Fruit fly (Drosophila melanogaster): ENCODE data around the gene Fadd.

The Fadd gene

DNA sequence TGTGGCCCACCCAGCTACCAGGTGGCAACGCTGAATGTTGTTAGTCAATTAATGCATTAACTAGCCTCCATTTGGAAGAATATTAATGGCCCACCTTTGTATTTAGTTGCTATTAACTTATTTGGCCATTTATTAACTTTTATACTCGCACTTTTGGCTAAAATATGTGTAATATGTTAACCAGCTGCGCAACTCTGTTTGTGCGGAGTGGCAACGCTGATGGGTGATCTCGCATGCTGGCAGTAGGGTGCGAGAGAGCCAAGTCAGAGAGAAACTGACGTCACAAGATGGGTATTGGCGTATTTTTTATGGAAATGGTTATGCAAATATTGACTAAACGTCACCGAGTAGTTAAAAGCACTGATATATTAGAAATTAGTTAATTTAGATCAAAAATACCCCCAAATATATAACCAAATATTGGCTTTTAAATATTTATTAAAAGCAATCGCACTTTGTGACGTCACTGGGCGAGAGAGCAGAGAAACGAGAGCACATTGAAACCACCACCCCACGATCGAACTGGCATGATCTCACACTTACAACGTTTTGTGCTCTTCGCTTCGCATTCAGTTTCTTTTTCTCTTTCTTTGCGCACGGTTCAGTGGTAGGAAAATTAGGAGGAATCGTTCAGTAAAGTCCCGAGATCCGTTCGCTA lies 7.5 kb downstream of the Fadd start, which contains the start of gene how (continued):
- TF ChIP-seq nerfin-2 (GFP tag; IDR thresholded peaks at IDR 0.05; ENCODE audit: partially characterized antibody), result no peak
- TF ChIP-seq Sin3A (optimal IDR thresholded peaks at IDR 0.05), result peak; percentile 90
- TF ChIP-seq CG7963 (GFP tag; IDR thresholded peaks at IDR 0.05; ENCODE audit: partially characterized antibody), result no peak
- no peak for TF ChIP-seq unc-4 (GFP tag; IDR thresholded peaks at IDR 0.05; ENCODE audit: partially characterized antibody)
- TF ChIP-seq Ets97D (GFP tag; optimal IDR thresholded peaks at IDR 0.05), result peak; percentile 52
- peak; percentile 14 for TF ChIP-seq CG10979 (tag; optimal IDR thresholded peaks at IDR 0.05)
- TF ChIP-seq Chrac-16 (GFP tag; optimal IDR thresholded peaks at IDR 0.05), result peak; percentile 8
- no peak for TF ChIP-seq CG12155 (GFP tag; optimal IDR thresholded peaks at IDR 0.05)
- TF ChIP-seq CG10274 (GFP tag; optimal IDR thresholded peaks at IDR 0.05), result no peak
- no peak for TF ChIP-seq otp (GFP tag; IDR thresholded peaks at IDR 0.05)
- TF ChIP-seq Max (GFP tag; optimal IDR thresholded peaks at IDR 0.05), result peak; percentile 26
- no peak for TF ChIP-seq CG7839 (tag; optimal IDR thresholded peaks at IDR 0.05)
- TF ChIP-seq Drgx (GFP tag; IDR thresholded peaks at IDR 0.05), result no peak
- TF ChIP-seq CkIIα-i1 (GFP tag; IDR thresholded peaks at IDR 0.05), result no peak
- TF ChIP-seq CG13296 (GFP tag; optimal IDR thresholded peaks at IDR 0.05), result peak; percentile 8
- TF ChIP-seq tup (GFP tag; optimal IDR thresholded peaks at IDR 0.05), result peak; percentile 2
- TF ChIP-seq CG9876 (GFP tag; optimal IDR thresholded peaks at IDR 0.05), result no peak
- no peak for TF ChIP-seq vnd (GFP tag; IDR thresholded peaks at IDR 0.05; ENCODE audit: partially characterized antibody)
- peak; percentile 47 for TF ChIP-seq CG3281 (GFP tag; optimal IDR thresholded peaks at IDR 0.05)
- peak; percentile 47 for TF ChIP-seq mam (GFP tag; optimal IDR thresholded peaks at IDR 0.05)
- TF ChIP-seq CG32767 (GFP tag; IDR thresholded peaks at IDR 0.05), result no peak
- no peak for TF ChIP-seq CG5953 (GFP tag; IDR thresholded peaks at IDR 0.05)
- no peak for TF ChIP-seq tio (GFP tag; optimal IDR thresholded peaks at IDR 0.05)
- no peak for TF ChIP-seq CG10147 (GFP tag; optimal IDR thresholded peaks at IDR 0.05)
- TF ChIP-seq shn (GFP tag; optimal IDR thresholded peaks at IDR 0.05), result peak; percentile 11
- no peak for TF ChIP-seq pum (GFP tag; optimal IDR thresholded peaks at IDR 0.05)
- peak; percentile 91 for TF ChIP-seq MTF-1 (GFP tag; optimal IDR thresholded peaks at IDR 0.05; ENCODE audit: borderline replicate concordance)
- no peak for TF ChIP-seq CG6175 (GFP tag; IDR thresholded peaks at IDR 0.05)
- no peak for TF ChIP-seq CG12942 (GFP tag; optimal IDR thresholded peaks at IDR 0.05)
- TF ChIP-seq CG17385 (GFP tag; optimal IDR thresholded peaks at IDR 0.05), result peak; percentile 7
- TF ChIP-seq CG8388 (GFP tag; optimal IDR thresholded peaks at IDR 0.05), result peak; percentile 8
- peak; percentile 40 for TF ChIP-seq CG10267 (tag; optimal IDR thresholded peaks at IDR 0.05)
- TF ChIP-seq h (optimal IDR thresholded peaks at IDR 0.05), result no peak
- TF ChIP-seq CG6765 (GFP tag; optimal IDR thresholded peaks at IDR 0.05), result peak; percentile 29
- TF ChIP-seq CG7556 (GFP tag; optimal IDR thresholded peaks at IDR 0.05), result peak; percentile 2
- peak; percentile 1 for TF ChIP-seq Spps (tag; optimal IDR thresholded peaks at IDR 0.05)
- no peak for TF ChIP-seq CG2129 (GFP tag; IDR thresholded peaks at IDR 0.05; ENCODE audit: partially characterized antibody)
- no peak for TF ChIP-seq gro (GFP tag; optimal IDR thresholded peaks at IDR 0.05)
- TF ChIP-seq CG15073 (GFP tag; optimal IDR thresholded peaks at IDR 0.05), result no peak
- no peak for TF ChIP-seq pita (GFP tag; optimal IDR thresholded peaks at IDR 0.05)
- peak; percentile 32; the same call in 1 of the 3 replicates for TF ChIP-seq CG16813 (GFP tag; IDR thresholded peaks at IDR 0.05; ENCODE audit: partially characterized antibody)
- TF ChIP-seq CG2678 (tag; optimal IDR thresholded peaks at IDR 0.05), result peak; percentile 22
- no peak for TF ChIP-seq Dad (GFP tag; optimal IDR thresholded peaks at IDR 0.05)
- no peak for TF ChIP-seq ac (GFP tag; optimal IDR thresholded peaks at IDR 0.05)
- no peak for TF ChIP-seq CG1792 (GFP tag; optimal IDR thresholded peaks at IDR 0.05)
- no peak for TF ChIP-seq CG3995 (GFP tag; optimal IDR thresholded peaks at IDR 0.05)
- TF ChIP-seq Taf1 (GFP tag; IDR thresholded peaks at IDR 0.05), result no peak
- no peak for TF ChIP-seq CG12104 (GFP tag; optimal IDR thresholded peaks at IDR 0.05)
- peak; percentile 100 for TF ChIP-seq CG6689 (GFP tag; IDR thresholded peaks at IDR 0.05)
- TF ChIP-seq B-H1 (GFP tag; IDR thresholded peaks at IDR 0.05), result no peak
- no peak for TF ChIP-seq CG17802 (tag; optimal IDR thresholded peaks at IDR 0.05)

Data from whole organism, embryonic.